Worm (Caenorhabditis elegans): ENCODE data around the gene F16B4.6.

ce11 chrV:1569750-1570419, 17.1 kb upstream of the F16B4.6 start:
- no peak for TF ChIP-seq bed-2 (GFP tag; IDR thresholded peaks at IDR 0.05)
- TF ChIP-seq K12H6.12 (tag; optimal IDR thresholded peaks at IDR 0.05), result no peak
- no peak for TF ChIP-seq chd-7 (tag; optimal IDR thresholded peaks at IDR 0.05)
- no peak for TF ChIP-seq sea-2 (GFP tag; IDR thresholded peaks at IDR 0.05)
- no peak for TF ChIP-seq mes-4 (tag; optimal IDR thresholded peaks at IDR 0.05)
- no peak for TF ChIP-seq him-1 (tag; optimal IDR thresholded peaks at IDR 0.05)

Measured in whole organism, young adult.